Fruit fly (Drosophila melanogaster): Measurements from ENCODE around the gene smp-30.

- TF ChIP-seq CG32264 (GFP tag; optimal IDR thresholded peaks at IDR 0.05): no peak
- no peak for TF ChIP-seq fru (GFP tag; optimal IDR thresholded peaks at IDR 0.05)
- no peak for TF ChIP-seq jim (GFP tag; optimal IDR thresholded peaks at IDR 0.05)
- TF ChIP-seq OdsH (GFP tag; optimal IDR thresholded peaks at IDR 0.05): no peak
- TF ChIP-seq CrebA (GFP tag; optimal IDR thresholded peaks at IDR 0.05; ENCODE audit: borderline replicate concordance): no peak
- TF ChIP-seq h (GFP tag; optimal IDR thresholded peaks at IDR 0.05): no peak
- TF ChIP-seq psq (GFP tag; optimal IDR thresholded peaks at IDR 0.05): no peak
- no peak for TF ChIP-seq lola (GFP tag; optimal IDR thresholded peaks at IDR 0.05)
- no peak for TF ChIP-seq usp (GFP tag; optimal IDR thresholded peaks at IDR 0.05)
- TF ChIP-seq brk (GFP tag; optimal IDR thresholded peaks at IDR 0.05): no peak
These were observed 40.4 kb downstream of the smp-30 start for dm6 chr3R:14710673-14711072.

Measured in whole organism, wandering third instar larva.